Fruit fly (Drosophila melanogaster) whole organism, wandering third instar larva: ENCODE data around the gene CG5282.
A peak's percentile ranks its signal among the peaks of the same experiment; 100 is the strongest.

Experiments used
- Abd-B ChIP-seq: fragments of >200 bp; optimal IDR thresholded peaks from 2 replicates; lab custom pipeline; 2017; ENCODE audit warnings: missing biosample characterization, missing genetic modification characterization
- CG32264 ChIP-seq: fragments of 200-800 bp; sonication (Bioruptor generic); optimal IDR thresholded peaks from 2 replicates; lab custom pipeline; 2016; ENCODE audit warnings: missing biosample characterization, missing genetic modification characterization
- CG9705 ChIP-seq: fragments of 200-800 bp; sonication (Bioruptor generic); optimal IDR thresholded peaks from 2 replicates; lab custom pipeline; 2018; ENCODE audit warnings: missing biosample characterization, mild to moderate bottlenecking, missing genetic modification characterization
- CrebA ChIP-seq: fragments of 200-800 bp; sonication (Bioruptor generic); optimal IDR thresholded peaks from 2 replicates; lab custom pipeline; 2016; ENCODE audit warnings: missing biosample characterization, mild to moderate bottlenecking, missing genetic modification characterization, borderline replicate concordance
- Dfd ChIP-seq: fragments of >200 bp; optimal IDR thresholded peaks from 2 replicates; lab custom pipeline; 2017; ENCODE audit warnings: missing biosample characterization, missing genetic modification characterization
- Dif ChIP-seq: fragments of 200-275, 200-300 bp; sonication (Bioruptor generic); optimal IDR thresholded peaks from 2 replicates; lab custom pipeline; 2018; ENCODE audit warnings: missing biosample characterization, missing genetic modification characterization; ENCODE audit not compliant: partially characterized antibody
- GATAd ChIP-seq: sonication (Bioruptor generic); optimal IDR thresholded peaks from 2 replicates; lab custom pipeline; 2016; ENCODE audit warnings: missing biosample characterization, missing genetic modification characterization
- HLH106 ChIP-seq: fragments of 200-800 bp; optimal IDR thresholded peaks from 3 replicates; lab custom pipeline; 2019; ENCODE audit warnings: missing biosample characterization, mild to moderate bottlenecking, missing genetic modification characterization, moderate library complexity
- Hr78 ChIP-seq: fragments of >200 bp; optimal IDR thresholded peaks from 2 replicates; lab custom pipeline; 2017; ENCODE audit warnings: missing biosample characterization, missing genetic modification characterization
- Hr83 ChIP-seq: fragments of 200-300 bp; sonication (Bioruptor generic); optimal IDR thresholded peaks from 2 replicates; lab custom pipeline; 2016; ENCODE audit warnings: missing biosample characterization, mild to moderate bottlenecking, missing genetic modification characterization, moderate library complexity; ENCODE audit not compliant: poor library complexity, severe bottlenecking
- Jra ChIP-seq: sonication (Bioruptor generic); optimal IDR thresholded peaks from 2 replicates; lab custom pipeline; 2016; ENCODE audit warnings: missing biosample characterization, missing genetic modification characterization
- Mio ChIP-seq: sonication (Bioruptor generic); optimal IDR thresholded peaks from 2 replicates; lab custom pipeline; 2016; ENCODE audit warnings: missing biosample characterization, missing genetic modification characterization
- Myc ChIP-seq: fragments of >200 bp; optimal IDR thresholded peaks from 2 replicates; lab custom pipeline; 2017
- OdsH ChIP-seq: fragments of 200-800 bp; sonication (Bioruptor generic); optimal IDR thresholded peaks from 2 replicates; lab custom pipeline; 2016; ENCODE audit warnings: missing biosample characterization, mild to moderate bottlenecking, missing genetic modification characterization
- Rel ChIP-seq, 2 experiments: fragments of 200-800 bp; sonication (Bioruptor generic) in 1 of 2; optimal IDR thresholded peaks; 2 replicates in 1 of 2; 3 replicates in 1 of 2; lab custom pipeline; 2016 to 2019; ENCODE audit warnings: mild to moderate bottlenecking in 2 of 2, missing biosample characterization in 2 of 2, missing genetic modification characterization in 2 of 2, moderate library complexity in 1 of 2
- Sp1 ChIP-seq: fragments of 200-800 bp; sonication (Bioruptor generic); optimal IDR thresholded peaks from 3 replicates; lab custom pipeline; 2019; ENCODE audit warnings: missing biosample characterization, mild to moderate bottlenecking, missing genetic modification characterization, moderate library complexity
- Vsx2 ChIP-seq: fragments of 200-300, 225-300 bp; sonication (Bioruptor generic); optimal IDR thresholded peaks from 2 replicates; lab custom pipeline; 2018; ENCODE audit warnings: missing biosample characterization, missing genetic modification characterization; ENCODE audit not compliant: partially characterized antibody
- brk ChIP-seq: fragments of 200-800 bp; sonication (Bioruptor generic); optimal IDR thresholded peaks from 2 replicates; lab custom pipeline; 2016; ENCODE audit warnings: missing biosample characterization, mild to moderate bottlenecking, missing genetic modification characterization
- dl ChIP-seq, 2 experiments: fragments of 175-275, 200-275 bp in 1 of 2; fragments of 200-275 bp in 1 of 2; sonication (Bioruptor generic); optimal IDR thresholded peaks; lab custom pipeline; 2018; ENCODE audit warnings: mild to moderate bottlenecking in 2 of 2, missing biosample characterization in 2 of 2, missing genetic modification characterization in 2 of 2, moderate library complexity in 2 of 2; ENCODE audit not compliant: partially characterized antibody in 2 of 2, insufficient read depth in 1 of 2
- dmrt93B ChIP-seq: fragments of 200-800 bp; sonication (Bioruptor generic); optimal IDR thresholded peaks from 2 replicates; lab custom pipeline; 2018; ENCODE audit warnings: missing biosample characterization, mild to moderate bottlenecking, missing genetic modification characterization
- dsf ChIP-seq: sonication (Bioruptor generic); optimal IDR thresholded peaks from 2 replicates; lab custom pipeline; 2016; ENCODE audit warnings: missing biosample characterization, missing genetic modification characterization, borderline replicate concordance
- ey ChIP-seq: fragments of 200-800 bp; sonication (Bioruptor generic); optimal IDR thresholded peaks from 2 replicates; lab custom pipeline; 2016; ENCODE audit warnings: missing biosample characterization, missing genetic modification characterization
- foxo ChIP-seq, 2 experiments: fragments of 200-800 bp; sonication (Bioruptor generic); optimal IDR thresholded peaks; 2 replicates in 1 of 2; 3 replicates in 1 of 2; lab custom pipeline; 2016 to 2017; ENCODE audit warnings: missing biosample characterization in 2 of 2, missing genetic modification characterization in 2 of 2
- fru ChIP-seq: fragments of 200-800 bp; sonication (Bioruptor generic); optimal IDR thresholded peaks from 3 replicates; lab custom pipeline; 2016; ENCODE audit warnings: missing biosample characterization, mild to moderate bottlenecking, missing genetic modification characterization
- h ChIP-seq: fragments of 200-800 bp; sonication (Bioruptor generic); optimal IDR thresholded peaks from 3 replicates; lab custom pipeline; 2016; ENCODE audit warnings: missing biosample characterization, mild to moderate bottlenecking, missing genetic modification characterization
- jim ChIP-seq: fragments of 175-275, 200-325 bp; sonication (Bioruptor generic); optimal IDR thresholded peaks from 2 replicates; lab custom pipeline; 2016; ENCODE audit warnings: missing biosample characterization, mild to moderate bottlenecking, missing genetic modification characterization
- lola ChIP-seq: fragments of >200 bp; optimal IDR thresholded peaks from 2 replicates; lab custom pipeline; 2017; ENCODE audit warnings: missing biosample characterization, missing genetic modification characterization
- pan ChIP-seq: fragments of >200 bp; optimal IDR thresholded peaks from 2 replicates; lab custom pipeline; 2017
- psq ChIP-seq: fragments of 200-800 bp; sonication (Bioruptor generic); optimal IDR thresholded peaks from 3 replicates; lab custom pipeline; 2017; ENCODE audit warnings: missing biosample characterization, mild to moderate bottlenecking, missing genetic modification characterization, moderate library complexity
- rgr ChIP-seq: fragments of 200-800 bp; sonication (Bioruptor generic); optimal IDR thresholded peaks from 3 replicates; lab custom pipeline; 2016; ENCODE audit warnings: missing biosample characterization, mild to moderate bottlenecking, missing genetic modification characterization
- sage ChIP-seq: fragments of 200-800 bp; sonication (Bioruptor generic); optimal IDR thresholded peaks from 2 replicates; lab custom pipeline; 2016; ENCODE audit warnings: missing biosample characterization, mild to moderate bottlenecking, missing genetic modification characterization
- sv ChIP-seq: fragments of 200-800 bp; sonication (Bioruptor generic); optimal IDR thresholded peaks from 3 replicates; lab custom pipeline; 2016; ENCODE audit warnings: missing biosample characterization, missing genetic modification characterization
- tai ChIP-seq: sonication (Bioruptor generic); optimal IDR thresholded peaks from 2 replicates; lab custom pipeline; 2016; ENCODE audit warnings: missing biosample characterization, missing genetic modification characterization
- usp ChIP-seq: fragments of >200 bp; optimal IDR thresholded peaks from 2 replicates; lab custom pipeline; 2017; ENCODE audit warnings: missing biosample characterization, missing genetic modification characterization
- woc ChIP-seq: sonication (Bioruptor generic); optimal IDR thresholded peaks from 2 replicates; lab custom pipeline; 2016; ENCODE audit warnings: missing biosample characterization, mild to moderate bottlenecking, missing genetic modification characterization

Gene CG5282

dm6 chr3L:20444815-20445519 lies 19.1 kb upstream of the CG5282 start (continued):
- peak; percentile 90 for TF ChIP-seq fru (GFP tag; lab: Kevin White, UChicago)
- peak in 1 of 2 experiments; percentile 95 for TF ChIP-seq foxo (GFP tag; optimal IDR thresholded peaks at IDR 0.05; lab: Kevin White, UChicago)
- peak; percentile 84 for TF ChIP-seq Hr83 (GFP tag; lab: Kevin White, UChicago)
- TF ChIP-seq psq (GFP tag; lab: Kevin White, UChicago): peak; percentile 88
- no peak for TF ChIP-seq Mio
- TF ChIP-seq Rel (GFP tag; optimal IDR thresholded peaks at IDR 0.05; lab: Kevin White, UChicago): peak; percentile 75
- TF ChIP-seq Rel (tag; optimal IDR thresholded peaks at IDR 0.05; lab: Kevin White, UChicago): peak; percentile 80
- peak; percentile 61 for TF ChIP-seq CG32264 (GFP tag; lab: Kevin White, UChicago)
- TF ChIP-seq dl (GFP tag; optimal IDR thresholded peaks at IDR 0.05; lab: Kevin White, UChicago; ENCODE audit: insufficient read depth in 1 of 2, partially characterized antibody in 2 of 2): no peak
- TF ChIP-seq CrebA (GFP tag; lab: Kevin White, UChicago): no peak
- TF ChIP-seq GATAd (GFP tag; lab: Kevin White, UChicago): peak; percentile 59
- TF ChIP-seq dmrt93B (GFP tag; lab: Kevin White, UChicago): peak; percentile 73
- TF ChIP-seq tai: peak; percentile 65

dm6 chr3L:20442674-20443313 lies 16.9 kb upstream of the CG5282 start:
- no peak for TF ChIP-seq OdsH (GFP tag; lab: Kevin White, UChicago)
- TF ChIP-seq Rel (GFP tag; optimal IDR thresholded peaks at IDR 0.05; lab: Kevin White, UChicago): no peak
- no peak for TF ChIP-seq Rel (tag; optimal IDR thresholded peaks at IDR 0.05; lab: Kevin White, UChicago)
- TF ChIP-seq Hr78: no peak
- peak; percentile 67 for TF ChIP-seq Dif
- TF ChIP-seq Myc (lab: Kevin White, UChicago): peak; percentile 64
- no peak for TF ChIP-seq ey (GFP tag; lab: Kevin White, UChicago)
- no peak for TF ChIP-seq h (GFP tag; lab: Kevin White, UChicago)
- TF ChIP-seq sage (GFP tag; lab: Kevin White, UChicago): no peak
- TF ChIP-seq Abd-B: no peak
- TF ChIP-seq dl (GFP tag; optimal IDR thresholded peaks at IDR 0.05; lab: Kevin White, UChicago; ENCODE audit: insufficient read depth in 1 of 2, partially characterized antibody in 2 of 2): peak; percentile 6 to 73
- TF ChIP-seq tai: no peak
- TF ChIP-seq Vsx2 (GFP tag; lab: Kevin White, UChicago): no peak
- no peak for TF ChIP-seq lola
- TF ChIP-seq pan (lab: Kevin White, UChicago): no peak
- TF ChIP-seq CG32264 (GFP tag; lab: Kevin White, UChicago): no peak
- no peak for TF ChIP-seq Jra (GFP tag; lab: Kevin White, UChicago)
- TF ChIP-seq HLH106 (tag; lab: Kevin White, UChicago): no peak
- no peak for TF ChIP-seq CG9705
- no peak for TF ChIP-seq dmrt93B (GFP tag; lab: Kevin White, UChicago)
- TF ChIP-seq CrebA (GFP tag; lab: Kevin White, UChicago): no peak
- no peak for TF ChIP-seq GATAd (GFP tag; lab: Kevin White, UChicago)
- no peak for TF ChIP-seq jim (GFP tag; lab: Kevin White, UChicago)
- TF ChIP-seq Dfd (GFP tag; lab: Kevin White, UChicago): no peak
- no peak for TF ChIP-seq woc
- TF ChIP-seq, all 38 proteins: peak for 3

- peak; percentile 69 for TF ChIP-seq OdsH (GFP tag; lab: Kevin White, UChicago)
- TF ChIP-seq Rel (GFP tag; optimal IDR thresholded peaks at IDR 0.05; lab: Kevin White, UChicago): no peak
- peak; percentile 20 for TF ChIP-seq Rel (tag; optimal IDR thresholded peaks at IDR 0.05; lab: Kevin White, UChicago)
- peak; percentile 64 for TF ChIP-seq psq (GFP tag; lab: Kevin White, UChicago)
- TF ChIP-seq Sp1 (GFP tag; lab: Kevin White, UChicago): peak; percentile 85
- peak; percentile 2 for TF ChIP-seq woc
- no peak for TF ChIP-seq usp (GFP tag; lab: Kevin White, UChicago)
- peak; percentile 55 for TF ChIP-seq h (GFP tag; lab: Kevin White, UChicago)
- TF ChIP-seq brk (GFP tag; lab: Kevin White, UChicago): no peak
- peak; percentile 63 for TF ChIP-seq rgr
- TF ChIP-seq ey (GFP tag; lab: Kevin White, UChicago): peak; percentile 1
- TF ChIP-seq CG9705: peak; percentile 58
- TF ChIP-seq sv (GFP tag; lab: Kevin White, UChicago): peak; percentile 50
- peak; percentile 78 for TF ChIP-seq HLH106 (tag; lab: Kevin White, UChicago)
- TF ChIP-seq dsf (GFP tag; lab: Kevin White, UChicago): no peak
- TF ChIP-seq, all 38 proteins: peak for 11
Measured at dm6 chr3L:20441632-20442469, 16.0 kb upstream of the CG5282 start, which contains the start of gene CG5910. TSS of gene CG5910 (plus strand) at chr3L:20442419.
